Fruit fly (Drosophila melanogaster): Measurements from ENCODE around the gene Akh.

Gene Akh

DNA sequence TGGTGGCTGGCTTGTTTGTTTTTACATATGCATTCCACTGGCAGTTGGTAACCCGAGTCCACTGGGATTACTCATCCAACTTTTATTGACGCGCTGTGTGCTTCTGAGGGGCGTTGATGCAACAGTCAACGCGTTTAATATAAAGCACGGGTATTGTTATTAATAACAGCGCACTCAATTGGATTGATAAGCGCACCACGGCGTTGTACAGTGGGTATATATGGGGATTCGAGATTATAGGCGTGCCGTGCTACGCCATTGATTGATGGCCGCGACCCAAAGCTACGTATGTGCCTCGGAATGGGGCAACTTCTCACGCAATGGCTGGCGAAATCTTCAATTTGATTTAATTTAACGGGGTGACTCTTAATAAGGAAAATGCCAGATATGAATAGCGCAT lies 34.1 kb upstream of the Akh start (continued):
- TF ChIP-seq Sox15 (GFP tag; optimal IDR thresholded peaks at IDR 0.05) = no peak
- no peak for TF ChIP-seq CG10631 (GFP tag; optimal IDR thresholded peaks at IDR 0.05)
- no peak for TF ChIP-seq dsx (GFP tag; optimal IDR thresholded peaks at IDR 0.05; ENCODE audit: poor library complexity, severe bottlenecking)
- TF ChIP-seq CG10669 (GFP tag; optimal IDR thresholded peaks at IDR 0.05) = no peak
- no peak for TF ChIP-seq Ets21C (GFP tag; optimal IDR thresholded peaks at IDR 0.05)

DNA sequence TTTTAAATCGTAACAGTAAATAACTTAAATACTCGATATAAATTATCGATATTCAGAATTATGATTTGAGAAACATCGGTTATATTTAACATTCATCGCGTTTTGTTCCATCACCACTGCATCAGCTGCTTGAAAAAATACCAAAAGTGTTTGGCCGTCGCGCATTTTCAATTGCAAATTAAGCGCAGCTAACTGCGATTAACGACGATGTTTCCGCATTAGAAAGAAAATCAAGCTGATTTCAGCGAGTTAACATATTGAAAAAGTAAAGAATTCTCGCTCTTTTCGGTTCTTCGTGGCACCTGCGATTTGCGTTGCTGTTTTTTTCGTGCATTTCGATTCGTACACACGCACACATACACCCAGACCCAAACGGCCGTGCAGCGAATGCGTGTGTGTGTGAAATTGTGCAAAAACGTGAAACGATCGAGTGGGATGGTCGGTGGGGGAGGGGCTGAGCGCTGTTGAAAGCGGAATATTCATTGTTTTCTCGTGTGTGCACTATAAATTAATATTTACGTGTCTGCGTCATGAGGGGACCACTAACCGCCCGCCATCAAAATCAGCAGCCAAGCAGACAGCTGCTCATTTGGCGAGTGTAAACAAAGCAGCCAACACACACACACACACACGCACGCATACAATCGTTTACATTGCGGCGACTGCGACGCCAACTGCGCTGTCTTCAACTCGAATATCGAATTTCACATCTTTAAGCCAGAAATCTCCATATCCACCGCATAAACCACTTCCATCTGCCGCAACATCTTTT lies 33.0 kb upstream of the Akh start, which contains the start of gene Ack:
Gene Ack, plus strand, starts transcription at position 115 of the 772 bp plus-strand sequence.
- TF ChIP-seq CG6808 (GFP tag; optimal IDR thresholded peaks at IDR 0.05) (no peak), CG1621 (tag; optimal IDR thresholded peaks at IDR 0.05) (peak; percentile 28), CG16779 (tag; optimal IDR thresholded peaks at IDR 0.05) (no peak), Sox14 (GFP tag; optimal IDR thresholded peaks at IDR 0.05) (peak; percentile 54), CG15336 (GFP tag; IDR thresholded peaks at IDR 0.05) (no peak; the same call in 1 of the 2 replicates), fkh (GFP tag; optimal IDR thresholded peaks at IDR 0.05) (peak; percentile 93), fd85E (GFP tag; optimal IDR thresholded peaks at IDR 0.05) (no peak), svp (GFP tag) (peak; percentile 15), CG3919 (GFP tag; optimal IDR thresholded peaks at IDR 0.05) (no peak), achi (GFP tag; optimal IDR thresholded peaks at IDR 0.05) (no peak), ss (GFP tag; optimal IDR thresholded peaks at IDR 0.05) (peak; percentile 41 to 49), CG6163 (GFP tag; IDR thresholded peaks at IDR 0.05) (0 out of 3 replicates have a peak, but pooled peaks have one; percentile 9), CG34406 (GFP tag; optimal IDR thresholded peaks at IDR 0.05) (no peak), salr (GFP tag; optimal IDR thresholded peaks at IDR 0.05) (no peak), lz (GFP tag; optimal IDR thresholded peaks at IDR 0.05) (no peak), esn (GFP tag; optimal IDR thresholded peaks at IDR 0.05) (no peak), eg (GFP tag; IDR thresholded peaks at IDR 0.05) (no peak), pdm3 (GFP tag; optimal IDR thresholded peaks at IDR 0.05) (no peak), Eip78C (GFP tag) (peak; percentile 56), OdsH (GFP tag; optimal IDR thresholded peaks at IDR 0.05) (no peak), topi (GFP tag; optimal IDR thresholded peaks at IDR 0.05) (no peak), CG6276 (GFP tag; optimal IDR thresholded peaks at IDR 0.05) (no peak), spab (GFP tag; optimal IDR thresholded peaks at IDR 0.05) (no peak), Eip75B (GFP tag; optimal IDR thresholded peaks at IDR 0.05) (no peak), CG8632 (GFP tag; optimal IDR thresholded peaks at IDR 0.05) (no peak), vri (GFP tag; optimal IDR thresholded peaks at IDR 0.05) (peak; percentile 17), cyc (GFP tag; optimal IDR thresholded peaks at IDR 0.05) (no peak), Smox (GFP tag; optimal IDR thresholded peaks at IDR 0.05) (no peak)

DNA sequence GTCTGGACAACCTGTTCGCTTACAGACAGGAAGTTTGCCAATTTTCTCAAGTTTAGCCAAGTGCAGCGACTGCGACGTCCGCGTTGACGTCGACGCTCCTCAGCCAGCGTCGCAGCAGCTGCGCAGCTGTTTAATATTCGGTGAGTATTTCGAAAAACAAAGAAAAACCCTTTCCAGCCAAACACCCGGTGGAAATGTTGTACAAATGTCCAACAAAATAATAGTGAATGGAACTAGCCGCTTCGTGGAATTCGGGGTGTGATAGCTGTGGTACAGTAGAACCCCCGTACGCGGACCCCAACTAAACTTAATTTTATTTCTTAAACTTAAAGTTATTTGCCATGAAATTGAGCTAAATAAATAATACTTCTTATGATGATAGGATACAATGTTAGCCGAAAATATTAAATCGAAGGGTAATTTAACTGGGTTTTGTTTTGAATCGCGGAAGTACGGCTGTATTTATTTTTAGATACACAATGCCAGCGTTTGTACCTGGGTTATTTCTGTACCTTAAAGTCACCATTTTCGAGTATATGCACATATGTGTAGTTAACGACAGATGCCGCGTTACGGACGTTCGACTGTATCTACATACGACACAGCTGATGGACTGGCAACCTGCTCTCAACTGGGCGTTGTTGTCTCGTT lies 32.3 kb upstream of the Akh start:
- TF ChIP-seq CG32006 (GFP tag; optimal IDR thresholded peaks at IDR 0.05) = peak; percentile 88
- TF ChIP-seq esn (GFP tag; optimal IDR thresholded peaks at IDR 0.05) = peak; percentile 61
- peak; percentile 59 for TF ChIP-seq CG10669 (GFP tag; optimal IDR thresholded peaks at IDR 0.05)
- peak; percentile 2 to 60 for TF ChIP-seq salr (GFP tag; optimal IDR thresholded peaks at IDR 0.05)
- peak; percentile 74 for TF ChIP-seq CG8119 (GFP tag; IDR thresholded peaks at IDR 0.05)
- peak; percentile 21 for TF ChIP-seq Smox (GFP tag; optimal IDR thresholded peaks at IDR 0.05)
- TF ChIP-seq CG1621 (tag; optimal IDR thresholded peaks at IDR 0.05) = peak; percentile 0
- TF ChIP-seq CG8632 (GFP tag; optimal IDR thresholded peaks at IDR 0.05) = peak; percentile 49
- peak; percentile 53 for TF ChIP-seq Ets96B (tag; optimal IDR thresholded peaks at IDR 0.05)
- TF ChIP-seq CG10631 (GFP tag; optimal IDR thresholded peaks at IDR 0.05) = peak; percentile 24
- no peak; the same call in 1 of the 2 replicates for TF ChIP-seq Gug (GFP tag; IDR thresholded peaks at IDR 0.05)
- peak; percentile 16 for TF ChIP-seq CG16779 (tag; optimal IDR thresholded peaks at IDR 0.05)
- peak; percentile 62 for TF ChIP-seq fd59A (GFP tag; optimal IDR thresholded peaks at IDR 0.05)
- TF ChIP-seq Met (GFP tag; optimal IDR thresholded peaks at IDR 0.05) = peak; percentile 67
- TF ChIP-seq CG8319 (GFP tag; optimal IDR thresholded peaks at IDR 0.05) = peak; percentile 40
- peak; percentile 75 for TF ChIP-seq acj6 (GFP tag; optimal IDR thresholded peaks at IDR 0.05)
- no peak for TF ChIP-seq Blimp-1 (GFP tag; optimal IDR thresholded peaks at IDR 0.05)
- peak; percentile 56 for TF ChIP-seq CG11762 (GFP tag; optimal IDR thresholded peaks at IDR 0.05; ENCODE audit: insufficient read depth)
- TF ChIP-seq Hr39 (GFP tag; optimal IDR thresholded peaks at IDR 0.05) = peak; percentile 60
- TF ChIP-seq cyc (GFP tag; optimal IDR thresholded peaks at IDR 0.05) = peak; percentile 52
- TF ChIP-seq fd85E (GFP tag; optimal IDR thresholded peaks at IDR 0.05) = no peak
- peak; percentile 68 for TF ChIP-seq CG6808 (GFP tag; optimal IDR thresholded peaks at IDR 0.05)
- TF ChIP-seq CG4318 (GFP tag; optimal IDR thresholded peaks at IDR 0.05) = peak; percentile 71
- TF ChIP-seq svp (GFP tag) = peak; percentile 79
- TF ChIP-seq lz (GFP tag; optimal IDR thresholded peaks at IDR 0.05) = peak; percentile 49
